Worm (Caenorhabditis elegans): ENCODE results near the gene rrf-3.

The rrf-3 gene

ce11 chrII:8212680-8213079, 50.4 kb downstream of the rrf-3 start, which contains the start of gene twk-3:
Gene twk-3 (minus strand): TSS chrII:8212780.
- TF ChIP-seq nfya-1 (tag; optimal IDR thresholded peaks at IDR 0.05) (no peak), hlh-6 (tag; optimal IDR thresholded peaks at IDR 0.05) (no peak), tbx-2 (tag; optimal IDR thresholded peaks at IDR 0.05) (no peak), hlh-15 (tag; optimal IDR thresholded peaks at IDR 0.05) (no peak), pax-1 (tag; optimal IDR thresholded peaks at IDR 0.05) (no peak), elt-2 (tag; optimal IDR thresholded peaks at IDR 0.05) (no peak), unc-86 (tag; optimal IDR thresholded peaks at IDR 0.05) (no peak), lin-11 (tag; optimal IDR thresholded peaks at IDR 0.05) (no peak), dve-1 (tag; optimal IDR thresholded peaks at IDR 0.05) (no peak), unc-42 (tag; optimal IDR thresholded peaks at IDR 0.05) (no peak), pros-1 (tag; optimal IDR thresholded peaks at IDR 0.05) (no peak), ttx-3 (tag; optimal IDR thresholded peaks at IDR 0.05) (no peak), ceh-48 (tag; optimal IDR thresholded peaks at IDR 0.05) (no peak), npax-4 (tag; optimal IDR thresholded peaks at IDR 0.05) (no peak)

ce11 chrII:8214367-8214766, 52.1 kb downstream of the rrf-3 start, which contains the start of gene M110.10:
Gene M110.10 (minus strand): TSS chrII:8214467.
- TF ChIP-seq odd-2 (tag; optimal IDR thresholded peaks at IDR 0.05): no peak

ce11 chrII:8216433-8216832, 54.2 kb downstream of the rrf-3 start, which contains the start of gene M110.3:
Gene M110.3 (minus strand): TSS chrII:8216616.
- TF ChIP-seq unc-42 (tag; optimal IDR thresholded peaks at IDR 0.05) (peak; percentile 37), ceh-34 (tag; optimal IDR thresholded peaks at IDR 0.05) (peak; percentile 32), ceh-48 (tag; optimal IDR thresholded peaks at IDR 0.05) (peak; percentile 78), pax-1 (tag; optimal IDR thresholded peaks at IDR 0.05) (peak; percentile 9), nfya-1 (tag; optimal IDR thresholded peaks at IDR 0.05) (peak; percentile 20), ceh-18 (tag; optimal IDR thresholded peaks at IDR 0.05) (no peak), unc-55 (GFP tag; optimal IDR thresholded peaks at IDR 0.05) (peak; percentile 20), tbx-2 (tag; optimal IDR thresholded peaks at IDR 0.05) (no peak), ets-4 (tag; optimal IDR thresholded peaks at IDR 0.05) (peak; percentile 21), dve-1 (tag; optimal IDR thresholded peaks at IDR 0.05) (peak; percentile 20)

ce11 chrII:8216922-8217321, 54.7 kb downstream of the rrf-3 start, which contains the start of gene ifg-1:
Gene ifg-1 (plus strand): TSS chrII:8217222.
- no peak for TF ChIP-seq npax-4 (tag; optimal IDR thresholded peaks at IDR 0.05)
- TF ChIP-seq ceh-6 (GFP tag; optimal IDR thresholded peaks at IDR 0.05): no peak
- no peak for TF ChIP-seq gmeb-2 (tag; optimal IDR thresholded peaks at IDR 0.05)
- no peak for TF ChIP-seq unc-55 (GFP tag; optimal IDR thresholded peaks at IDR 0.05)
- no peak for TF ChIP-seq hlh-30 (tag; optimal IDR thresholded peaks at IDR 0.05; ENCODE audit: insufficient read depth)
- no peak for TF ChIP-seq sox-2 (GFP tag; IDR thresholded peaks at IDR 0.05)
- TF ChIP-seq madf-2 (tag; optimal IDR thresholded peaks at IDR 0.05): no peak
- TF ChIP-seq pros-1 (tag; optimal IDR thresholded peaks at IDR 0.05): no peak
- TF ChIP-seq ceh-48 (tag; optimal IDR thresholded peaks at IDR 0.05): no peak
- no peak for TF ChIP-seq ets-4 (tag; optimal IDR thresholded peaks at IDR 0.05)

All from whole organism, late embryonic.